Worm (Caenorhabditis elegans) whole organism, L2 larva: ENCODE measurements around the gene Y1A5A.1.
A peak's percentile ranks its signal among the peaks of the same experiment; 100 is the strongest.

Experiments
- F13H6.1 ChIP-seq: sonication (generic microtip); optimal IDR thresholded peaks from 2 replicates; lab custom pipeline; 2016; ENCODE audit warnings: missing genetic modification characterization, missing compliant biosample characterization
- elt-3 ChIP-seq: sonication (generic microtip); optimal IDR thresholded peaks from 2 replicates; lab custom pipeline; 2017; ENCODE audit warnings: missing biosample characterization, missing genetic modification characterization
- nhr-11 ChIP-seq: fragments of 150-350 bp; optimal IDR thresholded peaks from 2 replicates; lab custom pipeline; 2014; ENCODE audit warnings: missing biosample characterization, missing genetic modification characterization
- nhr-23 ChIP-seq: fragments of 150-350 bp; optimal IDR thresholded peaks from 2 replicates; lab custom pipeline; 2014; ENCODE audit warnings: missing biosample characterization, missing genetic modification reagents, missing genetic modification characterization
- nhr-237 ChIP-seq: fragments of 150-350 bp; optimal IDR thresholded peaks from 2 replicates; lab custom pipeline; 2014; ENCODE audit warnings: missing biosample characterization, missing genetic modification characterization
- sem-4 ChIP-seq: fragments of 150-350 bp; optimal IDR thresholded peaks from 2 replicates; lab custom pipeline; 2014; ENCODE audit warnings: missing biosample characterization, missing genetic modification reagents, missing genetic modification characterization
- unc-39 ChIP-seq: fragments of 150-350 bp; optimal IDR thresholded peaks from 2 replicates; lab custom pipeline; 2014; ENCODE audit warnings: missing biosample characterization, missing genetic modification characterization
- zag-1 ChIP-seq: fragments of 150-350 bp; optimal IDR thresholded peaks from 2 replicates; lab custom pipeline; 2014; ENCODE audit warnings: missing biosample characterization, missing genetic modification characterization
- ztf-11 ChIP-seq: sonication (generic microtip); optimal IDR thresholded peaks from 2 replicates; lab custom pipeline; 2017; ENCODE audit warnings: missing biosample characterization, missing genetic modification characterization
- ztf-4 ChIP-seq: fragments of 150-350 bp; optimal IDR thresholded peaks from 2 replicates; lab custom pipeline; 2014; ENCODE audit warnings: missing biosample characterization, missing genetic modification characterization

DNA sequence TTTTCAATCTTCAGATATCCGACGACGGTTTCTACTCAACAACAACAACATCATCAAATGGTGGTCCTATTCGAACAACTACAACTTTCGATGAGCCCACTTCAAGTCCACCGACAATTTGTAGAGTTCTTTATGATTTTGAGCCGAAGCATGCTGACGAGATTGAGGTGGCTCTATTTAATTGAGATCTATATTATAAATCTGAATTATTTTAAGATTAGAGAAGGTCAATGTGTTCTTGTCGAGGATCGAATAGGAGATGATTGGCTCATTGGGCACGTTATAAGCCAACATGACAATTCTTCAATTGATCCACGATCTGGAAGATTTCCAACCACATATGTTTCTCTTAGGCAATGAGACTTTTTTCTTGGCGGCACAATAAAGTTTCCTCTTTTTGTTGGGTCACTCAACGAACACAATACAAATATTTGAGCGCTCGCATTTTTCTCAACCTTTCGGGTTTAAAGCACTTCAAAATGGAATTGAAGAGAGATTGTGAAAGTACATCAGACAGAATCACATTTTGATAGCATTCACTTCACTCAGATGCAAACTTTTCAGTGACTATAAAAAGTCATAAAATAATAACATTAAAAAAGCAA, 29.0 kb upstream of the Y1A5A.1 start:
- TF ChIP-seq nhr-237 (tag; lab: Kevin White, UChicago) = peak; percentile 33
- TF ChIP-seq ztf-4 (tag; lab: Kevin White, UChicago) = no peak
- no peak for TF ChIP-seq elt-3 (tag; lab: Kevin White, UChicago)
- TF ChIP-seq nhr-23 (tag; lab: Kevin White, UChicago) = no peak
- TF ChIP-seq ztf-11 (tag; lab: Kevin White, UChicago) = no peak
- TF ChIP-seq nhr-11 (tag; lab: Kevin White, UChicago) = no peak
- TF ChIP-seq unc-39 (tag; lab: Kevin White, UChicago) = no peak
- TF ChIP-seq F13H6.1 (tag; lab: Kevin White, UChicago) = no peak
- no peak for TF ChIP-seq zag-1
- no peak for TF ChIP-seq sem-4 (tag; lab: Kevin White, UChicago)
